Worm (Caenorhabditis elegans) whole organism, L3 larva: Measurements from ENCODE around the gene K02D10.3.

Experiments used
- R02D3.7 ChIP-seq: fragments of 150-350 bp; optimal IDR thresholded peaks from 2 replicates; lab custom pipeline; 2014; ENCODE audit warnings: missing biosample characterization, missing genetic modification characterization
- ama-1 ChIP-seq: fragments of 150-350 bp; optimal IDR thresholded peaks from 2 replicates; lab custom pipeline; 2018
- ceh-16 ChIP-seq: sonication (generic microtip); optimal IDR thresholded peaks from 2 replicates; lab custom pipeline; 2017; ENCODE audit warnings: missing biosample characterization, missing genetic modification characterization
- ceh-28 ChIP-seq: fragments of 150-350 bp; optimal IDR thresholded peaks from 2 replicates; lab custom pipeline; 2014; ENCODE audit warnings: missing biosample characterization, missing genetic modification reagents, missing genetic modification characterization
- ceh-82 ChIP-seq: fragments of 150-350 bp; optimal IDR thresholded peaks from 2 replicates; lab custom pipeline; 2014; ENCODE audit warnings: missing biosample characterization, missing genetic modification characterization
- ceh-9 ChIP-seq: sonication (generic microtip); optimal IDR thresholded peaks from 2 replicates; lab custom pipeline; 2018; ENCODE audit warnings: missing biosample characterization, missing genetic modification characterization
- egl-27 ChIP-seq: sonication (generic microtip); optimal IDR thresholded peaks from 4 replicates; lab custom pipeline; 2017; ENCODE audit warnings: missing biosample characterization, missing genetic modification reagents, missing genetic modification characterization
- egl-5 ChIP-seq: fragments of 150-350 bp; optimal IDR thresholded peaks from 2 replicates; lab custom pipeline; 2017; ENCODE audit warnings: missing biosample characterization, missing genetic modification reagents, missing genetic modification characterization, inconsistent platforms
- elt-1 ChIP-seq: fragments of 150-350 bp; optimal IDR thresholded peaks from 2 replicates; lab custom pipeline; 2014; ENCODE audit warnings: missing biosample characterization, missing genetic modification characterization
- elt-2 ChIP-seq: sonication (generic microtip); optimal IDR thresholded peaks from 2 replicates; lab custom pipeline; 2016; ENCODE audit warnings: missing genetic modification reagents, mild to moderate bottlenecking, missing genetic modification characterization, missing compliant biosample characterization
- elt-3 ChIP-seq, 3 experiments: fragments of 150-350 bp in 1 of 3; sonication (generic microtip) in 2 of 3; optimal IDR thresholded peaks; 2 replicates in 2 of 3; 4 replicates in 1 of 3; lab custom pipeline; 2014 to 2017; ENCODE audit warnings: missing biosample characterization in 3 of 3, missing genetic modification characterization in 3 of 3
- fkh-10 ChIP-seq: sonication (generic microtip); optimal IDR thresholded peaks from 2 replicates; lab custom pipeline; 2017; ENCODE audit warnings: missing biosample characterization, missing genetic modification reagents, missing genetic modification characterization
- fos-1 ChIP-seq: fragments of 150-350 bp; optimal IDR thresholded peaks from 2 replicates; lab custom pipeline; 2014; ENCODE audit warnings: missing biosample characterization, missing genetic modification characterization
- hmg-11 ChIP-seq: sonication (generic microtip); optimal IDR thresholded peaks from 2 replicates; lab custom pipeline; 2016; ENCODE audit warnings: missing genetic modification characterization, missing compliant biosample characterization
- lin-39 ChIP-seq: fragments of 150-350 bp; optimal IDR thresholded peaks from 2 replicates; lab custom pipeline; 2018; ENCODE audit warnings: missing biosample characterization, missing genetic modification reagents, missing genetic modification characterization
- lsy-12 ChIP-seq: sonication (generic microtip); optimal IDR thresholded peaks from 2 replicates; lab custom pipeline; 2016; ENCODE audit warnings: mild to moderate bottlenecking, missing genetic modification characterization, missing compliant biosample characterization
- nfya-1 ChIP-seq: sonication (generic microtip); optimal IDR thresholded peaks from 2 replicates; lab custom pipeline; 2017; ENCODE audit warnings: missing genetic modification characterization, mild to moderate bottlenecking, missing compliant biosample characterization, antibody characterized with exemption, moderate library complexity; ENCODE audit not compliant: insufficient read depth
- nhr-11 ChIP-seq: fragments of 150-350 bp; optimal IDR thresholded peaks from 2 replicates; lab custom pipeline; 2014; ENCODE audit warnings: missing biosample characterization, missing genetic modification characterization
- nhr-12 ChIP-seq: fragments of 150-350 bp; optimal IDR thresholded peaks from 2 replicates; lab custom pipeline; 2014; ENCODE audit warnings: missing biosample characterization, missing genetic modification characterization
- nhr-23 ChIP-seq: fragments of 150-350 bp; optimal IDR thresholded peaks from 2 replicates; lab custom pipeline; 2014; ENCODE audit warnings: missing biosample characterization, missing genetic modification reagents, missing genetic modification characterization
- nhr-237 ChIP-seq: fragments of 150-350 bp; optimal IDR thresholded peaks from 2 replicates; lab custom pipeline; 2014; ENCODE audit warnings: missing biosample characterization, missing genetic modification characterization
- nhr-25 ChIP-seq: sonication (generic microtip); optimal IDR thresholded peaks from 2 replicates; lab custom pipeline; 2017; ENCODE audit warnings: missing biosample characterization, missing genetic modification characterization
- nhr-28 ChIP-seq: fragments of 150-350 bp; optimal IDR thresholded peaks from 2 replicates; lab custom pipeline; 2014; ENCODE audit warnings: missing biosample characterization, missing genetic modification characterization
- nhr-43 ChIP-seq: sonication (generic microtip); optimal IDR thresholded peaks from 2 replicates; lab custom pipeline; 2016; ENCODE audit warnings: mild to moderate bottlenecking, missing genetic modification characterization, missing compliant biosample characterization; ENCODE audit not compliant: poor library complexity, severe bottlenecking
- nhr-67 ChIP-seq: fragments of 150-350 bp; optimal IDR thresholded peaks from 2 replicates; lab custom pipeline; 2014; ENCODE audit warnings: missing biosample characterization, missing genetic modification characterization
- nhr-76 ChIP-seq: fragments of 150-350 bp; sonication (generic microtip); optimal IDR thresholded peaks from 5 replicates; lab custom pipeline; 2014; ENCODE audit warnings: missing biosample characterization, missing genetic modification characterization
- nhr-77 ChIP-seq: fragments of 150-350 bp; optimal IDR thresholded peaks from 2 replicates; lab custom pipeline; 2014; ENCODE audit warnings: missing biosample characterization, missing genetic modification characterization
- pha-4 ChIP-seq: fragments of 150-350 bp; optimal IDR thresholded peaks from 2 replicates; lab custom pipeline; 2014; ENCODE audit warnings: missing biosample characterization, missing genetic modification reagents, missing genetic modification characterization
- pqm-1 ChIP-seq: fragments of 150-350 bp; optimal IDR thresholded peaks from 2 replicates; lab custom pipeline; 2017; ENCODE audit warnings: missing biosample characterization, missing genetic modification characterization, inconsistent platforms
- sea-2 ChIP-seq: fragments of 150-350 bp; sonication (generic microtip); optimal IDR thresholded peaks from 4 replicates; lab custom pipeline; 2014; ENCODE audit warnings: missing biosample characterization, missing genetic modification reagents, missing genetic modification characterization
- skn-1 ChIP-seq: fragments of 150-350 bp; optimal IDR thresholded peaks from 2 replicates; lab custom pipeline; 2014; ENCODE audit warnings: missing biosample characterization, missing genetic modification characterization
- snpc-4 ChIP-seq: fragments of 150-350 bp; optimal IDR thresholded peaks from 2 replicates; lab custom pipeline; 2014; ENCODE audit warnings: missing biosample characterization, missing genetic modification characterization
- tbx-2 ChIP-seq: sonication (generic microtip); optimal IDR thresholded peaks from 2 replicates; lab custom pipeline; 2016; ENCODE audit warnings: mild to moderate bottlenecking, missing genetic modification characterization, missing compliant biosample characterization
- unc-62 ChIP-seq: fragments of 150-350 bp; sonication (generic microtip); optimal IDR thresholded peaks from 4 replicates; lab custom pipeline; 2014; ENCODE audit warnings: missing biosample characterization, missing genetic modification reagents, missing genetic modification characterization
- ztf-4 ChIP-seq: fragments of 150-350 bp; optimal IDR thresholded peaks from 2 replicates; lab custom pipeline; 2014; ENCODE audit warnings: missing biosample characterization, missing genetic modification characterization

The K02D10.3 gene

DNA sequence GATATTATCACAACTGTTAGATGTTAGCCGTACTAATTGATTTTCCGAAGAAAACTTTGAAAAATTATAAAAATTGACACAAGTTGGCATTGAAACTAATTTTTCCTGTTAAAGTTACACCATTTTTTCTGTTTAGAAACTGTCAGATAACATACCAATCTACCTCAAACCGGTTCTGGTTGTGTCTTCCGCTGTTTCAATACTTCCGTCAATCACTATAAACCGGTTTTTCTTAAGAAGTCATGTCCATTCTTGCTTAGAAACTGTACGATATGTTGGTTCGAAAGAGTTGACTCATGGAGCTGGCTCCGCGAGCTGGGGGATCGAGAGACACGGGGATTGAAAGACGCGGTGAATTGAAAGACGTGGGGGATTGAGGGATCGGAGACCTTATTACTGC is 1.5 kb downstream of the K02D10.3 start:
- TF ChIP-seq nhr-23: peak; percentile 30
- TF ChIP-seq nhr-25 (tag; lab: Kevin White, UChicago): peak; percentile 58
- TF ChIP-seq tbx-2 (tag; lab: Kevin White, UChicago): no peak

DNA sequence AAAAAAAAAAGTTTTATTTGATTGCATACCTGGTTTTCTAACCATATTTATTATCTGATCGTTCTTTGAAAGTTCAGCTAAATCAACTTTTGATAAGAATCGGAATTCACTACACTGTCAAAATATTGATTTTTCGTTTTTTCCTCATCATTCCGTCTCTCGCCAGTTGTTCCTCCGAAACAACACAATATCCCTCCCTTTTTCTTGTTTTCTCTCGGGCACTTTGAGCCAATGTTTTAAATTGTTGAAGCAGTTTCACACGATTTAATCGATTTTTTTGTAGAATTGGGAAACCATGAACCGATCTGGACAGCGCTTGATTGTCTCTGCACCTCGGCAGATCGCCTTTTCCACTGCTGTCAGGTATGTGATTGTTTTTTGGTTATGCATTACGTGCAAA is 2.5 kb downstream of the K02D10.3 start, which contains the start of gene K02D10.1:
Gene K02D10.1, plus strand, starts transcription at position 284 of the 400 bp plus-strand sequence.
- TF ChIP-seq hmg-11 (no peak), nhr-76 (no peak), egl-27 (no peak), ceh-28 (peak; percentile 29), fkh-10 (GFP tag; lab: Kevin White, UChicago) (no peak), nhr-237 (tag; lab: Kevin White, UChicago) (no peak), ama-1 (lab: Kevin White, UChicago) (peak; percentile 62), fos-1 (tag; lab: Kevin White, UChicago) (no peak), lsy-12 (tag; lab: Kevin White, UChicago) (no peak), ceh-9 (tag; lab: Kevin White, UChicago) (no peak), nhr-77 (tag; lab: Kevin White, UChicago) (no peak), R02D3.7 (no peak)

- TF ChIP-seq ceh-16 (tag; lab: Kevin White, UChicago): no peak
- TF ChIP-seq pha-4 (tag; lab: Kevin White, UChicago): peak; percentile 57
- TF ChIP-seq ceh-9 (tag; lab: Kevin White, UChicago): no peak
- peak; percentile 28 for TF ChIP-seq snpc-4 (tag; lab: Kevin White, UChicago)
- TF ChIP-seq nhr-25 (tag; lab: Kevin White, UChicago): no peak
- peak; percentile 74 for TF ChIP-seq nhr-43 (tag; lab: Kevin White, UChicago)
- peak; percentile 47 for TF ChIP-seq nhr-23
- TF ChIP-seq nhr-11 (tag; lab: Kevin White, UChicago): no peak
- TF ChIP-seq ztf-4 (tag; lab: Kevin White, UChicago): no peak
- TF ChIP-seq nhr-237 (tag; lab: Kevin White, UChicago): no peak
- TF ChIP-seq fkh-10 (GFP tag; lab: Kevin White, UChicago): no peak
- TF ChIP-seq skn-1: peak; percentile 42
- TF ChIP-seq hmg-11: peak; percentile 86
- TF ChIP-seq elt-1: no peak
- peak; percentile 32 for TF ChIP-seq R02D3.7
- TF ChIP-seq nhr-12 (tag; lab: Kevin White, UChicago): no peak
- TF ChIP-seq nfya-1 (tag; lab: Kevin White, UChicago): peak; percentile 59
- TF ChIP-seq nhr-67 (tag; lab: Kevin White, UChicago): peak; percentile 38
- no peak for TF ChIP-seq nhr-28
- TF ChIP-seq ceh-28: peak; percentile 48
- no peak for TF ChIP-seq elt-3 (tag; optimal IDR thresholded peaks at IDR 0.05; lab: Kevin White, UChicago)
- TF ChIP-seq elt-2: peak; percentile 32
Measured at ce11 chrIII:8767889-8768361, 3.8 kb downstream of the K02D10.3 start, which contains the start of gene mtss-1. Gene mtss-1, plus strand, starts transcription at chrIII:8768311.

ce11 chrIII:8767292-8767829 is 4.4 kb downstream of the K02D10.3 start, which contains the start of gene mig-22:
Gene mig-22, minus strand, starts transcription at chrIII:8767342.
- no peak for TF ChIP-seq lin-39 (tag; lab: Kevin White, UChicago)
- TF ChIP-seq nhr-25 (tag; lab: Kevin White, UChicago): peak; percentile 83
- peak; percentile 17 for TF ChIP-seq nhr-23

- no peak for TF ChIP-seq R02D3.7
- TF ChIP-seq skn-1: no peak
- TF ChIP-seq pqm-1 (tag; lab: Kevin White, UChicago): no peak
- TF ChIP-seq egl-5 (tag; lab: Kevin White, UChicago): no peak
- no peak for TF ChIP-seq unc-62 (GFP tag; lab: Kevin White, UChicago)
- no peak for TF ChIP-seq ceh-82
- no peak for TF ChIP-seq ceh-28
- TF ChIP-seq nhr-77 (tag; lab: Kevin White, UChicago): no peak
- no peak for TF ChIP-seq sea-2
- no peak for TF ChIP-seq fos-1 (tag; lab: Kevin White, UChicago)
- TF ChIP-seq nfya-1 (tag; lab: Kevin White, UChicago): no peak
- TF ChIP-seq, all 47 proteins: peak for 0
Measured at ce11 chrIII:8766467-8766866, 5.3 kb downstream of the K02D10.3 start.
